Fruit fly (Drosophila melanogaster): ENCODE data around the gene Gr93b.

Gr93b gene

dm6 chr3R:21874982-21875466, 31.5 kb upstream of the Gr93b start, which contains the start of gene CG6656 (continued):
- 0 out of 2 replicates have a peak, but pooled peaks have one; percentile 19 for TF ChIP-seq CG9932 (GFP tag; IDR thresholded peaks at IDR 0.05)
- peak; percentile 2 for TF ChIP-seq CG16863 (GFP tag; optimal IDR thresholded peaks at IDR 0.05)
- no peak for TF ChIP-seq CG10979 (tag; optimal IDR thresholded peaks at IDR 0.05)
- peak; percentile 59; the same call in 1 of the 2 replicates for TF ChIP-seq chm (GFP tag; IDR thresholded peaks at IDR 0.05)
- no peak for TF ChIP-seq CG14050 (GFP tag; IDR thresholded peaks at IDR 0.05)
- peak; percentile 34 for TF ChIP-seq ftz-f1 (GFP tag; optimal IDR thresholded peaks at IDR 0.05)
- TF ChIP-seq chn (GFP tag; optimal IDR thresholded peaks at IDR 0.05): no peak
- TF ChIP-seq D19A (tag; optimal IDR thresholded peaks at IDR 0.05): peak; percentile 34
- 0 out of 3 replicates have a peak, but pooled peaks have one; percentile 18 for TF ChIP-seq hb (GFP tag; IDR thresholded peaks at IDR 0.05; ENCODE audit: partially characterized antibody)
- no peak for TF ChIP-seq CG10462 (GFP tag; optimal IDR thresholded peaks at IDR 0.05)
- peak; percentile 21 for TF ChIP-seq oc (tag; optimal IDR thresholded peaks at IDR 0.05)
- no peak for TF ChIP-seq CG12391 (tag; optimal IDR thresholded peaks at IDR 0.05)
- peak; percentile 49; the same call in 1 of the 2 replicates for TF ChIP-seq Drgx (GFP tag; IDR thresholded peaks at IDR 0.05)
- no peak for TF ChIP-seq B-H2 (GFP tag; optimal IDR thresholded peaks at IDR 0.05)
- peak; percentile 81 for TF ChIP-seq Med (GFP tag)
- TF ChIP-seq MTF-1 (GFP tag; optimal IDR thresholded peaks at IDR 0.05; ENCODE audit: borderline replicate concordance): peak; percentile 8
- 0 out of 3 replicates have a peak, but pooled peaks have one; percentile 35 for TF ChIP-seq zfh1 (GFP tag; IDR thresholded peaks at IDR 0.05)
- TF ChIP-seq D19B (GFP tag; optimal IDR thresholded peaks at IDR 0.05): peak; percentile 95
- TF ChIP-seq Pdp1 (GFP tag; optimal IDR thresholded peaks at IDR 0.05): peak in 1 of 2 experiments; percentile 54
- TF ChIP-seq Dll (GFP tag; IDR thresholded peaks at IDR 0.05; ENCODE audit: partially characterized antibody): 0 out of 4 replicates have a peak, but pooled peaks have one; percentile 8
- TF ChIP-seq Ets65A (GFP tag): peak; percentile 68
- peak in 1 of 2 experiments; percentile 1 for TF ChIP-seq bsh (GFP tag; optimal IDR thresholded peaks at IDR 0.05)
- peak; percentile 83 for TF ChIP-seq CG1832 (GFP tag; optimal IDR thresholded peaks at IDR 0.05)
- no peak for TF ChIP-seq CG3407 (GFP tag; optimal IDR thresholded peaks at IDR 0.05)
- TF ChIP-seq Atf6 (GFP tag; IDR thresholded peaks at IDR 0.05): 0 out of 2 replicates have a peak, but pooled peaks have one; percentile 48
- peak; percentile 67 for TF ChIP-seq CG7745 (tag; optimal IDR thresholded peaks at IDR 0.05)
- TF ChIP-seq sna (GFP tag; IDR thresholded peaks at IDR 0.05; ENCODE audit: partially characterized antibody): 0 out of 2 replicates have a peak, but pooled peaks have one; percentile 36
- peak; percentile 63; the same call in 2 of the 3 replicates for TF ChIP-seq ci (GFP tag; IDR thresholded peaks at IDR 0.05)
- peak; percentile 3 for TF ChIP-seq CG12659 (GFP tag; optimal IDR thresholded peaks at IDR 0.05)
- peak; percentile 28; the same call in 1 of the 2 replicates for TF ChIP-seq unc-4 (GFP tag; IDR thresholded peaks at IDR 0.05; ENCODE audit: partially characterized antibody)
- TF ChIP-seq MESR4 (GFP tag; optimal IDR thresholded peaks at IDR 0.05): no peak
- no peak for TF ChIP-seq Mad (GFP tag; optimal IDR thresholded peaks at IDR 0.05)
- peak; percentile 90 for TF ChIP-seq rib (GFP tag; IDR thresholded peaks at IDR 0.05)
- peak; percentile 21 for TF ChIP-seq Fer1 (GFP tag; optimal IDR thresholded peaks at IDR 0.05)
- TF ChIP-seq Jarid2 (GFP tag; optimal IDR thresholded peaks at IDR 0.05): peak; percentile 75
- TF ChIP-seq Eip74EF (GFP tag; optimal IDR thresholded peaks at IDR 0.05): peak in 1 of 2 experiments; percentile 27
- TF ChIP-seq sens (GFP tag): peak; percentile 79
- TF ChIP-seq CG2120 (GFP tag; optimal IDR thresholded peaks at IDR 0.05): no peak
- TF ChIP-seq Dbx (GFP tag; IDR thresholded peaks at IDR 0.05): peak; percentile 32; the same call in 1 of the 3 replicates
- 0 out of 3 replicates have a peak, but pooled peaks have one; percentile 28 for TF ChIP-seq CG14860 (GFP tag; IDR thresholded peaks at IDR 0.05; ENCODE audit: partially characterized antibody)
- peak; percentile 5 for TF ChIP-seq CG18619 (GFP tag; optimal IDR thresholded peaks at IDR 0.05)
- TF ChIP-seq onecut (GFP tag; IDR thresholded peaks at IDR 0.05): no peak
- TF ChIP-seq Trl (optimal IDR thresholded peaks at IDR 0.05): peak; percentile 61 to 85
- TF ChIP-seq Trl (GFP tag; optimal IDR thresholded peaks at IDR 0.05): no peak
- TF ChIP-seq seq (GFP tag; IDR thresholded peaks at IDR 0.05): no peak
- TF ChIP-seq ind (GFP tag; optimal IDR thresholded peaks at IDR 0.05): no peak
- TF ChIP-seq CG10267 (tag; optimal IDR thresholded peaks at IDR 0.05): peak; percentile 6
- TF ChIP-seq Bgb (GFP tag; IDR thresholded peaks at IDR 0.05; ENCODE audit: partially characterized antibody): peak; percentile 38; the same call in 1 of the 2 replicates
